5 fruit fly cellular contexts compared by ENCODE assay signal in the genomic region with DNA sequence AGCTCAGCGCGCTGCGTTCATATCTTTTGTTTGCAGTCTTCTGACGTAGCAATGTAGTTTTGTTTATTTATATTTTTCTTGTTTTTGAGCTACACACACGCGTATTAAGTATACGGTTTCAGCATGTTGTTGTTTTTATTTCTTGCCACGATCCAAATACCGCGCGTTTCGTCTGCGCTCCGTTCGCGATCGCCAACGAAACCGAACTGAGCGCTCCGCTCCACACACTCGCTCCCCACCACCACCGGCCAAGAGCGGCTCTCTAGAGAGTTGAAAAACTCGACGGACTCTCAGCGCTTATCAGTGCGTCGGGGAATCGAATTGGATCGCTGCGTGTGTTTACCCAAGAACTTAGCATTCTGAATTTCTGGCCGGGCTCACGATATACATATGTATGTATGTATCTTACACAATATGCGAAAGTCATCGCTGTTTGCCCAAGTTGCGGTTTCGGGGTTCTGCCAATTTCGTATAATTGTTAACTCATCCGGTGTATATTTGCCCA.
TF ChIP-seq lines count a peak whose summit lies in the region.

A gene (minus strand): TSS at position 210 of the 505 bp plus-strand sequence.

TF ChIP-seq in whole organism, adult, 20 proteins besides CTCF, POLR2A, EP300 and RAD21 (continued from another document):
- peak; percentile 78 for TF ChIP-seq tj (GFP tag; optimal IDR thresholded peaks at IDR 0.05; lab: Kevin White, UChicago)
- TF ChIP-seq cic (GFP tag; optimal IDR thresholded peaks at IDR 0.05; lab: Kevin White, UChicago) = peak; percentile 73
- TF ChIP-seq CG12768 (GFP tag; optimal IDR thresholded peaks at IDR 0.05; lab: Kevin White, UChicago) = peak; percentile 50
TF ChIP-seq in whole organism, adult: peak in this region for 12.

TF ChIP-seq in whole organism, embryonic, 481 proteins besides CTCF, POLR2A, EP300 and RAD21 (continued from another document and continues in another):
- TF ChIP-seq nerfin-1 (tag; optimal IDR thresholded peaks at IDR 0.05; lab: Kevin White, UChicago) (no peak), h (optimal IDR thresholded peaks at IDR 0.05; lab: Kevin White, UChicago) (no peak), CG11696 (GFP tag; IDR thresholded peaks at IDR 0.05; lab: Robert Waterston, UW) (0 out of 2 replicates have a peak, but pooled peaks have one; percentile 38), disco-r (GFP tag; optimal IDR thresholded peaks at IDR 0.05; lab: Kevin White, UChicago) (no peak), CG8944 (GFP tag; optimal IDR thresholded peaks at IDR 0.05; lab: Kevin White, UChicago) (no peak), grn (GFP tag; optimal IDR thresholded peaks at IDR 0.05; lab: Kevin White, UChicago) (peak; percentile 50), CG32772 (GFP tag; IDR thresholded peaks at IDR 0.05; lab: Robert Waterston, UW) (no peak), lbe (GFP tag; optimal IDR thresholded peaks at IDR 0.05; lab: Kevin White, UChicago) (peak; percentile 76), CG3065 (GFP tag; optimal IDR thresholded peaks at IDR 0.05; lab: Kevin White, UChicago) (no peak), Awh (GFP tag; IDR thresholded peaks at IDR 0.05; lab: Robert Waterston, UW) (peak; percentile 51; the same call in 1 of the 2 replicates), CG14710 (tag; optimal IDR thresholded peaks at IDR 0.05; lab: Kevin White, UChicago) (no peak), HLH3B (GFP tag; IDR thresholded peaks at IDR 0.05; lab: Robert Waterston, UW) (no peak), Stat92E (GFP tag; optimal IDR thresholded peaks at IDR 0.05; lab: Kevin White, UChicago) (peak in 1 of 3 experiments; percentile 57), ttk (GFP tag; IDR thresholded peaks at IDR 0.05; lab: Robert Waterston, UW) (no peak), jing (GFP tag; optimal IDR thresholded peaks at IDR 0.05; lab: Kevin White, UChicago) (no peak), az2 (GFP tag; optimal IDR thresholded peaks at IDR 0.05; lab: Kevin White, UChicago) (no peak), CG3995 (GFP tag; optimal IDR thresholded peaks at IDR 0.05; lab: Kevin White, UChicago) (no peak), CG14441 (GFP tag; IDR thresholded peaks at IDR 0.05; lab: Robert Waterston, UW) (no peak), CG10147 (GFP tag; optimal IDR thresholded peaks at IDR 0.05; lab: Kevin White, UChicago) (no peak), Xbp1 (GFP tag; optimal IDR thresholded peaks at IDR 0.05; lab: Kevin White, UChicago) (no peak), Hey (tag; optimal IDR thresholded peaks at IDR 0.05; lab: Kevin White, UChicago) (no peak), CG4730 (GFP tag; IDR thresholded peaks at IDR 0.05; lab: Robert Waterston, UW) (no peak), CG6689 (GFP tag; IDR thresholded peaks at IDR 0.05; lab: Robert Waterston, UW) (0 out of 2 replicates have a peak, but pooled peaks have one; percentile 6), Antp (GFP tag; optimal IDR thresholded peaks at IDR 0.05; lab: Kevin White, UChicago) (no peak), Pdp1 (GFP tag; optimal IDR thresholded peaks at IDR 0.05; lab: Kevin White, UChicago) (peak in 1 of 2 experiments; percentile 89), Med (GFP tag; lab: Kevin White, UChicago) (peak; percentile 89), rib (GFP tag; IDR thresholded peaks at IDR 0.05; lab: Robert Waterston, UW) (peak; percentile 67), psq (GFP tag; optimal IDR thresholded peaks at IDR 0.05; lab: Kevin White, UChicago) (no peak), mirr (GFP tag; optimal IDR thresholded peaks at IDR 0.05; lab: Kevin White, UChicago) (peak; percentile 71), CG6813 (GFP tag; optimal IDR thresholded peaks at IDR 0.05; lab: Kevin White, UChicago) (peak; percentile 59), gcm2 (GFP tag; optimal IDR thresholded peaks at IDR 0.05; lab: Kevin White, UChicago) (no peak)

TF ChIP-seq in whole organism, prepupa, 60 proteins besides CTCF, POLR2A, EP300 and RAD21 (continued from another document and continues in another):
- TF ChIP-seq CG6854 (GFP tag; optimal IDR thresholded peaks at IDR 0.05; lab: Kevin White, UChicago) (peak; percentile 79), OdsH (GFP tag; optimal IDR thresholded peaks at IDR 0.05; lab: Kevin White, UChicago) (no peak), fd85E (GFP tag; optimal IDR thresholded peaks at IDR 0.05; lab: Kevin White, UChicago) (no peak), CG31627 (GFP tag; optimal IDR thresholded peaks at IDR 0.05; lab: Kevin White, UChicago) (no peak), Gug (GFP tag; IDR thresholded peaks at IDR 0.05; lab: Robert Waterston, UW) (peak; percentile 51; the same call in 1 of the 2 replicates), CG16779 (tag; optimal IDR thresholded peaks at IDR 0.05; lab: Kevin White, UChicago) (peak; percentile 88), Sox15 (GFP tag; optimal IDR thresholded peaks at IDR 0.05; lab: Kevin White, UChicago) (no peak), CG8319 (GFP tag; optimal IDR thresholded peaks at IDR 0.05; lab: Kevin White, UChicago) (no peak), ss (GFP tag; optimal IDR thresholded peaks at IDR 0.05; lab: Kevin White, UChicago) (peak; percentile 87 to 90), CG6792 (GFP tag; optimal IDR thresholded peaks at IDR 0.05; lab: Kevin White, UChicago) (peak; percentile 36), CG6276 (GFP tag; optimal IDR thresholded peaks at IDR 0.05; lab: Kevin White, UChicago) (peak; percentile 69), topi (GFP tag; optimal IDR thresholded peaks at IDR 0.05; lab: Kevin White, UChicago) (no peak), CG8632 (GFP tag; optimal IDR thresholded peaks at IDR 0.05; lab: Kevin White, UChicago) (peak; percentile 32), CG10631 (GFP tag; optimal IDR thresholded peaks at IDR 0.05; lab: Kevin White, UChicago) (no peak), Ets21C (GFP tag; optimal IDR thresholded peaks at IDR 0.05; lab: Kevin White, UChicago) (no peak), CG9139 (GFP tag; optimal IDR thresholded peaks at IDR 0.05; lab: Kevin White, UChicago) (peak; percentile 89), lz (GFP tag; optimal IDR thresholded peaks at IDR 0.05; lab: Kevin White, UChicago) (no peak), cyc (GFP tag; optimal IDR thresholded peaks at IDR 0.05; lab: Kevin White, UChicago) (no peak), CG11902 (GFP tag; optimal IDR thresholded peaks at IDR 0.05; lab: Kevin White, UChicago) (no peak), Met (GFP tag; optimal IDR thresholded peaks at IDR 0.05; lab: Kevin White, UChicago) (no peak), Eip93F (GFP tag; optimal IDR thresholded peaks at IDR 0.05; lab: Kevin White, UChicago) (no peak), fkh (GFP tag; optimal IDR thresholded peaks at IDR 0.05; lab: Kevin White, UChicago) (peak; percentile 97), vri (GFP tag; optimal IDR thresholded peaks at IDR 0.05; lab: Kevin White, UChicago) (peak; percentile 87), Ets96B (tag; optimal IDR thresholded peaks at IDR 0.05; lab: Kevin White, UChicago) (peak; percentile 68), Lpt (GFP tag; optimal IDR thresholded peaks at IDR 0.05; lab: Kevin White, UChicago) (peak; percentile 67), salr (GFP tag; optimal IDR thresholded peaks at IDR 0.05; lab: Kevin White, UChicago) (peak in 1 of 2 experiments; percentile 24), acj6 (GFP tag; optimal IDR thresholded peaks at IDR 0.05; lab: Kevin White, UChicago) (no peak), CG6163 (GFP tag; IDR thresholded peaks at IDR 0.05; lab: Robert Waterston, UW) (peak; percentile 87), Eip78C (GFP tag; lab: Kevin White, UChicago) (peak; percentile 87), CG8119 (GFP tag; IDR thresholded peaks at IDR 0.05; lab: Robert Waterston, UW) (peak; percentile 80), CG3032 (tag; optimal IDR thresholded peaks at IDR 0.05; lab: Kevin White, UChicago) (peak; percentile 61), achi (GFP tag; optimal IDR thresholded peaks at IDR 0.05; lab: Kevin White, UChicago) (peak; percentile 41)

TF ChIP-seq in whole organism, pupa, 21 proteins besides CTCF, POLR2A, EP300 and RAD21 (continued from another document):
- TF ChIP-seq EcR (GFP tag; optimal IDR thresholded peaks at IDR 0.05; lab: Kevin White, UChicago) (peak; percentile 65), CG10348 (GFP tag; IDR thresholded peaks at IDR 0.05; lab: Robert Waterston, UW) (no peak), CG15710 (tag; optimal IDR thresholded peaks at IDR 0.05; lab: Kevin White, UChicago) (peak; percentile 59), Pif1A (GFP tag; optimal IDR thresholded peaks at IDR 0.05; lab: Kevin White, UChicago) (peak; percentile 82)

TF ChIP-seq in whole organism, wandering third instar larva, 38 proteins besides CTCF, POLR2A, EP300 and RAD21 (continued from another document):
- peak; percentile 62 for TF ChIP-seq Hr83 (GFP tag; optimal IDR thresholded peaks at IDR 0.05; lab: Kevin White, UChicago; ENCODE audit: poor library complexity, severe bottlenecking)
- no peak for TF ChIP-seq woc (GFP tag; optimal IDR thresholded peaks at IDR 0.05; lab: Kevin White, UChicago)
- TF ChIP-seq fru (GFP tag; optimal IDR thresholded peaks at IDR 0.05; lab: Kevin White, UChicago) = peak; percentile 54
- no peak for TF ChIP-seq N (GFP tag; optimal IDR thresholded peaks at IDR 0.05; lab: Kevin White, UChicago)
- TF ChIP-seq CG32264 (GFP tag; optimal IDR thresholded peaks at IDR 0.05; lab: Kevin White, UChicago) = no peak
- no peak for TF ChIP-seq Hnf4 (GFP tag; optimal IDR thresholded peaks at IDR 0.05; lab: Kevin White, UChicago)
- TF ChIP-seq GATAd (GFP tag; optimal IDR thresholded peaks at IDR 0.05; lab: Kevin White, UChicago) = peak; percentile 82
- peak; percentile 1 for TF ChIP-seq Rel (GFP tag; optimal IDR thresholded peaks at IDR 0.05; lab: Kevin White, UChicago)
- TF ChIP-seq Rel (tag; optimal IDR thresholded peaks at IDR 0.05; lab: Kevin White, UChicago) = peak; percentile 66
- TF ChIP-seq Dfd (GFP tag; optimal IDR thresholded peaks at IDR 0.05; lab: Kevin White, UChicago) = no peak
- TF ChIP-seq lola (GFP tag; optimal IDR thresholded peaks at IDR 0.05; lab: Kevin White, UChicago) = no peak
- peak; percentile 38 for TF ChIP-seq OdsH (GFP tag; optimal IDR thresholded peaks at IDR 0.05; lab: Kevin White, UChicago)
- peak; percentile 89 for TF ChIP-seq Vsx2 (GFP tag; optimal IDR thresholded peaks at IDR 0.05; lab: Kevin White, UChicago; ENCODE audit: partially characterized antibody)
- TF ChIP-seq foxo (GFP tag; optimal IDR thresholded peaks at IDR 0.05; lab: Kevin White, UChicago) = peak; percentile 13 to 29
- TF ChIP-seq Jra (GFP tag; optimal IDR thresholded peaks at IDR 0.05; lab: Kevin White, UChicago) = no peak
- peak; percentile 95 to 98 for TF ChIP-seq dl (GFP tag; optimal IDR thresholded peaks at IDR 0.05; lab: Kevin White, UChicago; ENCODE audit: insufficient read depth in 1 of 2, partially characterized antibody in 2 of 2)
- no peak for TF ChIP-seq CG9705 (GFP tag; optimal IDR thresholded peaks at IDR 0.05; lab: Kevin White, UChicago)
- TF ChIP-seq dmrt93B (GFP tag; optimal IDR thresholded peaks at IDR 0.05; lab: Kevin White, UChicago) = no peak
- TF ChIP-seq h (GFP tag; optimal IDR thresholded peaks at IDR 0.05; lab: Kevin White, UChicago) = peak; percentile 71
